Fruit fly (Drosophila melanogaster) whole organism, prepupa: Measurements from ENCODE around the gene CG32532.

Experiments
- CG11762 ChIP-seq: fragments of 200-800 bp; sonication (Bioruptor generic); optimal IDR thresholded peaks from 3 replicates; lab custom pipeline; 2016; ENCODE audit warnings: missing biosample characterization, missing genetic modification characterization; ENCODE audit not compliant: insufficient read depth
- Eip93F ChIP-seq: fragments of 200-800 bp; sonication (Bioruptor generic); optimal IDR thresholded peaks from 2 replicates; lab custom pipeline; 2016; ENCODE audit warnings: missing biosample characterization, mild to moderate bottlenecking, missing genetic modification characterization
- Hr4 ChIP-seq: fragments of 200-800 bp; sonication (Bioruptor generic); optimal IDR thresholded peaks from 3 replicates; lab custom pipeline; 2016; ENCODE audit warnings: missing biosample characterization, missing genetic modification characterization
- dac ChIP-seq: fragments of 200-800 bp; sonication (Bioruptor generic); optimal IDR thresholded peaks from 2 replicates; lab custom pipeline; 2017; ENCODE audit warnings: missing biosample characterization, mild to moderate bottlenecking, missing genetic modification characterization
- ss ChIP-seq, 2 experiments: fragments of 200-800 bp; sonication (Bioruptor generic); optimal IDR thresholded peaks; 2 replicates in 1 of 2; 3 replicates in 1 of 2; lab custom pipeline; 2017 to 2018; ENCODE audit warnings: mild to moderate bottlenecking in 2 of 2, missing biosample characterization in 2 of 2, missing genetic modification characterization in 2 of 2, moderate library complexity in 1 of 2

dm6 chrX:19579648-19580301 lies 32.5 kb upstream of the CG32532 start, which contains the start of gene Tao:
- TF ChIP-seq CG11762 (GFP tag; lab: Kevin White, UChicago) (no peak), Hr4 (GFP tag; lab: Kevin White, UChicago) (no peak), dac (no peak), Eip93F (no peak), ss (GFP tag; optimal IDR thresholded peaks at IDR 0.05; lab: Kevin White, UChicago) (no peak)
